Worm (Caenorhabditis elegans) whole organism, L3 larva: ENCODE measurements around the gene C09G4.4.

Source experiments
- R02D3.7 ChIP-seq: fragments of 150-350 bp; optimal IDR thresholded peaks from 2 replicates; lab custom pipeline; 2014; ENCODE audit warnings: missing biosample characterization, missing genetic modification characterization
- aly-2 ChIP-seq: fragments of 150-350 bp; optimal IDR thresholded peaks from 2 replicates; lab custom pipeline; 2014; ENCODE audit warnings: missing biosample characterization, missing genetic modification characterization
- ceh-82 ChIP-seq: fragments of 150-350 bp; optimal IDR thresholded peaks from 2 replicates; lab custom pipeline; 2014; ENCODE audit warnings: missing biosample characterization, missing genetic modification characterization
- elt-1 ChIP-seq: fragments of 150-350 bp; optimal IDR thresholded peaks from 2 replicates; lab custom pipeline; 2014; ENCODE audit warnings: missing biosample characterization, missing genetic modification characterization
- fkh-10 ChIP-seq: sonication (generic microtip); optimal IDR thresholded peaks from 2 replicates; lab custom pipeline; 2017; ENCODE audit warnings: missing biosample characterization, missing genetic modification reagents, missing genetic modification characterization
- fos-1 ChIP-seq: fragments of 150-350 bp; optimal IDR thresholded peaks from 2 replicates; lab custom pipeline; 2014; ENCODE audit warnings: missing biosample characterization, missing genetic modification characterization
- mml-1 ChIP-seq: fragments of 150-350 bp; sonication (generic microtip); optimal IDR thresholded peaks from 3 replicates; lab custom pipeline; 2014; ENCODE audit warnings: missing biosample characterization, missing genetic modification characterization
- nhr-25 ChIP-seq: sonication (generic microtip); optimal IDR thresholded peaks from 2 replicates; lab custom pipeline; 2017; ENCODE audit warnings: missing biosample characterization, missing genetic modification characterization
- nhr-28 ChIP-seq: fragments of 150-350 bp; optimal IDR thresholded peaks from 2 replicates; lab custom pipeline; 2014; ENCODE audit warnings: missing biosample characterization, missing genetic modification characterization
- nhr-77 ChIP-seq: fragments of 150-350 bp; optimal IDR thresholded peaks from 2 replicates; lab custom pipeline; 2014; ENCODE audit warnings: missing biosample characterization, missing genetic modification characterization
- pha-4 ChIP-seq: fragments of 150-350 bp; optimal IDR thresholded peaks from 2 replicates; lab custom pipeline; 2014; ENCODE audit warnings: missing biosample characterization, missing genetic modification reagents, missing genetic modification characterization
- snpc-4 ChIP-seq: fragments of 150-350 bp; optimal IDR thresholded peaks from 2 replicates; lab custom pipeline; 2014; ENCODE audit warnings: missing biosample characterization, missing genetic modification characterization
- unc-39 ChIP-seq: sonication (generic microtip); optimal IDR thresholded peaks from 4 replicates; lab custom pipeline; 2017; ENCODE audit warnings: missing biosample characterization, missing genetic modification characterization
- ztf-11 ChIP-seq: fragments of 150-350 bp; optimal IDR thresholded peaks from 2 replicates; lab custom pipeline; 2014; ENCODE audit warnings: missing biosample characterization, missing genetic modification characterization

- TF ChIP-seq nhr-28 (tag; lab: Kevin White, UChicago) (no peak), unc-39 (tag; lab: Kevin White, UChicago) (no peak), fkh-10 (no peak), ztf-11 (tag; lab: Kevin White, UChicago) (no peak), fos-1 (no peak), snpc-4 (tag; lab: Kevin White, UChicago) (no peak), pha-4 (peak; percentile 44), mml-1 (tag; lab: Kevin White, UChicago) (no peak), elt-1 (tag; lab: Kevin White, UChicago) (no peak), nhr-25 (tag; lab: Kevin White, UChicago) (no peak), R02D3.7 (no peak), nhr-77 (tag; lab: Kevin White, UChicago) (no peak), ceh-82 (tag; lab: Kevin White, UChicago) (no peak), aly-2 (tag; lab: Kevin White, UChicago) (no peak)
Observed at ce11 chrIV:8542272-8542671, 29.5 kb downstream of the C09G4.4 start.
